Worm (Caenorhabditis elegans): ENCODE data around the gene T22F3.7.

DNA sequence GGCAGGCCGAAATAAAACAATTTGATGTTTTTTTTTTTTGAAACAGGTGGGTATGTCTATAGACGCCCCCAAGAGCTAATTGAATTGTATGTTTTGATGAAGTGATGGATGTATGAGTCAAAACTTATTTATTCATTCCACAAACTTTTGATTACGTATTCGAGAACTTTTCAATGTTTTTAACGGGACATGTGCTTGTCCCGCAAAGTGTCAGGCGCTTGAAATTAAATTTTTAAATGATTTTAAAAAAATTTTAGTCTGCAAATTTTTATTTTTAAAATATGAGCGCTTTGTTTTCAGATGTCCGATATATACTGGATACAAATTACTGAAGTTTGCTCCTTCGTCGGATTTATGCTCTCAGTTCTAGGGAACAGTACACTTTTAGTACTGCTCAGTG is 49.0 kb upstream of the T22F3.7 start, which contains the start of gene str-114:
- no peak for TF ChIP-seq flt-1 (GFP tag; IDR thresholded peaks at IDR 0.05)
- no peak for TF ChIP-seq hnd-1 (tag; optimal IDR thresholded peaks at IDR 0.05)
- TF ChIP-seq ama-1 (optimal IDR thresholded peaks at IDR 0.05) = no peak
- TF ChIP-seq hmbx-1 (tag; optimal IDR thresholded peaks at IDR 0.05) = no peak
- TF ChIP-seq sea-1 (GFP tag; conservative IDR thresholded peaks at IDR 0.05) = no peak
- TF ChIP-seq aly-1 (tag; optimal IDR thresholded peaks at IDR 0.05) = no peak
- TF ChIP-seq pes-1 (GFP tag; IDR thresholded peaks at IDR 0.05) = no peak
